Worm (Caenorhabditis elegans) whole organism, L2 larva: ENCODE data around the gene srj-38.
"Not testable (repeated sequence)": the region's sequence is repeated elsewhere in the genome, so short reads cannot be mapped to it uniquely, and the experiment has no call there.

Experiments used
- C34F6.9 ChIP-seq: fragments of 150-350 bp; optimal IDR thresholded peaks from 2 replicates; lab custom pipeline; 2014; ENCODE audit warnings: missing biosample characterization, missing genetic modification characterization
- F13H6.1 ChIP-seq: sonication (generic microtip); optimal IDR thresholded peaks from 2 replicates; lab custom pipeline; 2016; ENCODE audit warnings: missing genetic modification characterization, missing compliant biosample characterization
- R02D3.7 ChIP-seq: fragments of 150-350 bp; optimal IDR thresholded peaks from 2 replicates; lab custom pipeline; 2014; ENCODE audit warnings: missing biosample characterization, missing genetic modification characterization
- Y55F3AM.14 ChIP-seq: fragments of 200-800 bp; sonication (Bioruptor generic); optimal IDR thresholded peaks from 2 replicates; lab custom pipeline; 2018; ENCODE audit warnings: mild to moderate bottlenecking, missing genetic modification characterization, missing compliant biosample characterization
- alr-1 ChIP-seq: fragments of 150-350 bp; optimal IDR thresholded peaks from 2 replicates; lab custom pipeline; 2014; ENCODE audit warnings: missing biosample characterization, missing genetic modification characterization
- ama-1 ChIP-seq: fragments of 150-350 bp; optimal IDR thresholded peaks from 2 replicates; lab custom pipeline; 2018; ENCODE audit warnings: inconsistent platforms
- ceh-16 ChIP-seq: fragments of 150-350 bp; optimal IDR thresholded peaks from 2 replicates; lab custom pipeline; 2014; ENCODE audit warnings: missing biosample characterization, missing genetic modification characterization
- ceh-82 ChIP-seq: fragments of 150-350 bp; optimal IDR thresholded peaks from 2 replicates; lab custom pipeline; 2014; ENCODE audit warnings: missing biosample characterization, missing genetic modification characterization
- crh-2 ChIP-seq: sonication (generic microtip); optimal IDR thresholded peaks from 2 replicates; lab custom pipeline; 2017; ENCODE audit warnings: missing biosample characterization, missing genetic modification characterization
- dmd-4 ChIP-seq: sonication (generic microtip); optimal IDR thresholded peaks from 2 replicates; lab custom pipeline; 2017; ENCODE audit warnings: missing biosample characterization, missing genetic modification characterization
- egl-27 ChIP-seq: sonication (generic microtip); optimal IDR thresholded peaks from 3 replicates; lab custom pipeline; 2017; ENCODE audit warnings: missing biosample characterization, missing genetic modification reagents, missing genetic modification characterization
- elt-1 ChIP-seq: fragments of 150-350 bp; optimal IDR thresholded peaks from 2 replicates; lab custom pipeline; 2014; ENCODE audit warnings: missing biosample characterization, missing genetic modification characterization
- fos-1 ChIP-seq: fragments of 150-350 bp; optimal IDR thresholded peaks from 2 replicates; lab custom pipeline; 2014; ENCODE audit warnings: missing biosample characterization, missing genetic modification characterization
- gmeb-1 ChIP-seq: fragments of 150-350 bp; optimal IDR thresholded peaks from 2 replicates; lab custom pipeline; 2014; ENCODE audit warnings: missing biosample characterization, missing genetic modification characterization
- lin-11 ChIP-seq: fragments of 150-350 bp; sonication (generic microtip); optimal IDR thresholded peaks from 2 replicates; lab custom pipeline; 2014; ENCODE audit warnings: missing biosample characterization, missing genetic modification characterization, inconsistent platforms, mixed read lengths
- mab-5 ChIP-seq: fragments of 150-350 bp; optimal IDR thresholded peaks from 2 replicates; lab custom pipeline; 2014; ENCODE audit warnings: missing biosample characterization, missing genetic modification characterization
- mbf-1 ChIP-seq: sonication (generic microtip); optimal IDR thresholded peaks from 2 replicates; lab custom pipeline; 2017; ENCODE audit warnings: missing biosample characterization, missing genetic modification characterization
- mdl-1 ChIP-seq, 2 experiments: fragments of 150-350 bp in 1 of 2; sonication (generic microtip) in 1 of 2; optimal IDR thresholded peaks; 2 replicates each; lab custom pipeline; 2017; ENCODE audit warnings: missing biosample characterization in 2 of 2, missing genetic modification characterization in 2 of 2
- nhr-10 ChIP-seq: sonication (generic microtip); optimal IDR thresholded peaks from 2 replicates; lab custom pipeline; 2017; ENCODE audit warnings: missing biosample characterization, missing genetic modification characterization
- nhr-11 ChIP-seq: fragments of 150-350 bp; optimal IDR thresholded peaks from 2 replicates; lab custom pipeline; 2014; ENCODE audit warnings: missing biosample characterization, missing genetic modification characterization
- nhr-12 ChIP-seq: fragments of 150-350 bp; optimal IDR thresholded peaks from 2 replicates; lab custom pipeline; 2014; ENCODE audit warnings: missing biosample characterization, missing genetic modification characterization
- nhr-129 ChIP-seq: fragments of 150-350 bp; optimal IDR thresholded peaks from 2 replicates; lab custom pipeline; 2014; ENCODE audit warnings: missing biosample characterization, missing genetic modification characterization
- nhr-21 ChIP-seq: fragments of 150-350 bp; optimal IDR thresholded peaks from 2 replicates; lab custom pipeline; 2014; ENCODE audit warnings: missing biosample characterization, missing genetic modification characterization
- nhr-237 ChIP-seq: fragments of 150-350 bp; optimal IDR thresholded peaks from 2 replicates; lab custom pipeline; 2014; ENCODE audit warnings: missing biosample characterization, missing genetic modification characterization
- nhr-25 ChIP-seq: fragments of 150-350 bp; sonication (generic microtip); optimal IDR thresholded peaks from 3 replicates; lab custom pipeline; 2014; ENCODE audit warnings: missing biosample characterization, missing genetic modification characterization
- nhr-6 ChIP-seq: fragments of 150-350 bp; optimal IDR thresholded peaks from 2 replicates; lab custom pipeline; 2014; ENCODE audit warnings: missing biosample characterization, missing genetic modification characterization
- sem-4 ChIP-seq: fragments of 150-350 bp; optimal IDR thresholded peaks from 2 replicates; lab custom pipeline; 2014; ENCODE audit warnings: missing biosample characterization, missing genetic modification reagents, missing genetic modification characterization
- sma-3 ChIP-seq: sonication (generic microtip); optimal IDR thresholded peaks from 2 replicates; lab custom pipeline; 2016; ENCODE audit warnings: missing genetic modification reagents, missing genetic modification characterization, missing compliant biosample characterization
- sma-9 ChIP-seq, 2 experiments: fragments of 150-350 bp in 1 of 2; sonication (generic microtip) in 1 of 2; optimal IDR thresholded peaks; 2 replicates each; lab custom pipeline; 2014 to 2016; ENCODE audit warnings: missing genetic modification characterization in 2 of 2, mild to moderate bottlenecking in 1 of 2, missing biosample characterization in 1 of 2, missing compliant biosample characterization in 1 of 2, missing genetic modification reagents in 1 of 2, moderate library complexity in 1 of 2
- snpc-4 ChIP-seq: fragments of 150-350 bp; optimal IDR thresholded peaks from 2 replicates; lab custom pipeline; 2014; ENCODE audit warnings: missing biosample characterization, missing genetic modification characterization
- unc-39 ChIP-seq: fragments of 150-350 bp; optimal IDR thresholded peaks from 2 replicates; lab custom pipeline; 2014; ENCODE audit warnings: missing biosample characterization, missing genetic modification characterization
- unc-62 ChIP-seq: fragments of 150-350 bp; optimal IDR thresholded peaks from 2 replicates; lab custom pipeline; 2014; ENCODE audit warnings: missing biosample characterization, missing genetic modification reagents, missing genetic modification characterization
- zag-1 ChIP-seq: fragments of 150-350 bp; optimal IDR thresholded peaks from 2 replicates; lab custom pipeline; 2014; ENCODE audit warnings: missing biosample characterization, missing genetic modification characterization
- ztf-1 ChIP-seq: fragments of 200-800 bp; sonication (Bioruptor generic); conservative IDR thresholded peaks from 2 replicates; pipeline ENCODE4 v1.3.6; 2022; ENCODE audit warnings: missing genetic modification characterization, missing compliant biosample characterization
- ztf-11 ChIP-seq: sonication (generic microtip); optimal IDR thresholded peaks from 2 replicates; lab custom pipeline; 2017; ENCODE audit warnings: missing biosample characterization, missing genetic modification characterization

The srj-38 gene

DNA sequence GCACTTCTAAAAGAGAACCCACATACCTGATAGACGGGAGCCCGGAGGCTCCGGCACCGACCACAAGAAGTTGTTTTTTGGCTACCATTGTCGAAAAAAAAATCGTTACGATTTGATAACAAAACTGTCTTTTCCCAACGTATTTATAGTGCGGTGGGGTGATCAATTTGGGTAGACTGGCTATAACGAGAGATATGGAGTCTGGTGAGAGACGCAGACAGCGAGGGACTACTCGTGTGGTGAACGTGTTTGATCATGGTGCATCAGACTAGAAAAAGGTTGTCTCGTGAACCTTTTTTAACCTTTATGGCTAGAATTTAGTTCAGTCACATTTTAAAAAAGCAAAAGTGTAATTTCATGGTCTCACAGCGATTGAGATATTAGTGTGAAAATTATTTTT is 19.2 kb upstream of the srj-38 start, which contains the start of gene fmo-5:
TSS of gene fmo-5 (minus strand) at position 206 of the 400 bp plus-strand sequence.
- TF ChIP-seq nhr-10 (no peak), zag-1 (tag; lab: Kevin White, UChicago) (no peak), nhr-6 (tag; lab: Kevin White, UChicago) (no peak), crh-2 (tag; lab: Kevin White, UChicago) (peak; percentile 71), ceh-82 (no peak), ztf-11 (tag; lab: Kevin White, UChicago) (no peak), nhr-21 (tag; lab: Kevin White, UChicago) (peak; percentile 57), C34F6.9 (tag; lab: Kevin White, UChicago) (no peak), snpc-4 (tag; lab: Kevin White, UChicago) (no peak), F13H6.1 (tag; lab: Kevin White, UChicago) (peak; percentile 30), alr-1 (tag; lab: Kevin White, UChicago) (no peak), nhr-12 (tag; lab: Kevin White, UChicago) (no peak), nhr-237 (tag; lab: Kevin White, UChicago) (no peak), sma-9 (GFP tag; optimal IDR thresholded peaks at IDR 0.05; lab: Kevin White, UChicago) (peak; percentile 69), sma-9 (tag; optimal IDR thresholded peaks at IDR 0.05; lab: Kevin White, UChicago) (no peak), sem-4 (no peak), nhr-129 (peak; percentile 27), unc-62 (GFP tag; lab: Kevin White, UChicago) (no peak), gmeb-1 (tag; lab: Kevin White, UChicago) (peak; percentile 62), egl-27 (tag; lab: Kevin White, UChicago) (no peak), mbf-1 (no peak), sma-3 (GFP tag; lab: Kevin White, UChicago) (peak; percentile 40), mdl-1 (tag; optimal IDR thresholded peaks at IDR 0.05; lab: Kevin White, UChicago) (peak; percentile 38 to 56), fos-1 (peak; percentile 12), nhr-25 (tag; lab: Kevin White, UChicago) (peak; percentile 62), nhr-11 (tag; lab: Kevin White, UChicago) (no peak), mab-5 (tag; lab: Kevin White, UChicago) (no peak)

DNA sequence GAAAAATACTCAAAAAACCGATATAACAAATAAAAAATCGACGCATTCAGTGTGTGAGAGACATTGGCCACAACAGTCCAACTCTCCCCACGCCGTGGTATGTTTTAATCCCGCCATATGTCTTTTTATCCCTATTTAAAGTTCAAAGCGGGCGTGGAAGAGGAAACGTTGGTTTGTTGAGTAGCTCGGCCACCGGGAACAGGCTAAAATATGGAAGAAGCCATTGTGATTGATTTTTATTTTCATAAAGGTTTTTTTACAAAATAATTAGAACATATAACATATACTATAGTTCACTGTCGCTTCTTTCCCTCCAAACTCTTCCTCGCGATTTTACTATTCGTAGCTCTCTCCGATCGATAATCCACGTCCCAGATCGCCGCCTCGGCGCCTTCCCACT is 14.9 kb upstream of the srj-38 start, which contains the start of gene nas-32:
TSS of gene nas-32 (minus strand) at position 101 of the 400 bp plus-strand sequence.
- no peak for TF ChIP-seq nhr-11 (tag; lab: Kevin White, UChicago)
- TF ChIP-seq snpc-4 (tag; lab: Kevin White, UChicago), result no peak
- no peak for TF ChIP-seq crh-2 (tag; lab: Kevin White, UChicago)

DNA sequence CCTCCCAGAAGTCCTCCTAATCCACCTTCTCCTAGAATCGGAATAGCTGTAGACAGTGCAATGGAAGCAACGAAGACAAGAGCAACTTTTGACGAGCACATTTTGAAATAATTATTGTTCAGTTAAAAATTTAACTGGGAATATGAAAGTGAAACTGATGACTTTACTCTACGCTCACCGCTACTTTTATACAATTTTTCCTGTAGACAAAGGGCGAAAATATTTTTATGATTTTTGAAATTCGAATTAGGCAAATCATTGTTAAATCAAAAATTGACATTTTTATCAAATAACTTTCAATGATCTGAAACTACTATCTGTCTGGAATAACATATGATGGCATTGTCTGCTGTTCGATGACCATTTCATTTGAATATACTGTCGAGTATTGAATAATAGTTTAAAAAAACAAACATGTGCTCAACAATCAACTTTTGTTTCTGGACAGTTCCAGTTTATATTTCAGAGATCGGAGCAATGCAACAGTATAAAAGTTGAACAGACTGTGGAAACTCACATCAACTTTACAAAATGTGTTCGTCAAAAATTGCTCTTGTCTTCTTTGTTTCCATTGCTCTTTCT is 9.3 kb upstream of the srj-38 start, which contains the start of the genes srlf-23 and srlf-20:
TSS of gene srlf-23 (minus strand) at position 101 of the 582 bp plus-strand sequence.
TSS of gene srlf-20 (plus strand) at position 532 of the 582 bp plus-strand sequence.
- TF ChIP-seq lin-11 (tag; lab: Kevin White, UChicago) (no peak), alr-1 (tag; lab: Kevin White, UChicago) (no peak), ama-1 (no peak), Y55F3AM.14 (no peak), elt-1 (tag; lab: Kevin White, UChicago) (no peak), ceh-82 (no peak), mbf-1 (no peak), nhr-237 (tag; lab: Kevin White, UChicago) (no peak), C34F6.9 (tag; lab: Kevin White, UChicago) (no peak), F13H6.1 (tag; lab: Kevin White, UChicago) (no peak), mdl-1 (tag; optimal IDR thresholded peaks at IDR 0.05; lab: Kevin White, UChicago) (no peak)
- TF ChIP-seq, all 48 proteins: peak for 0

DNA sequence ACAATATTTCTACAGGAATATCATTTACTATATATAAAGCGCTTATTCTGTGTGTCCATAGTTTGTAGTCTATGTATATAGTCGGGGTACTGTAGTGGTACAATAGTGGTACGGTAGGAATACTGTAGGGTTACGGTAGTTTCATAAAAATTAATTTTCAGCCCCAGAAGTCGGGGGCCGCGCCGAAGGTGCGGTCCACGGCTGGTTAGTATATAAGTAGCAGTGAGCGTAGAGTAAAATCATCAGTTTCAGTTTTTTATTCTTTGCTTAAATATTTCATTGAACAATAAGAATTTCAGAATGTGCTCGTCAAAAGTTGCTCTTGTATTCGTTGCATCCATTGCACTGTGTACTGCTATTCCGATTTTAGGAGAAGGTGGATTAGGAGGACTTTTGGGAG is 6.6 kb upstream of the srj-38 start, which contains the start of gene srlf-22:
TSS of gene srlf-22 (plus strand) at position 301 of the 400 bp plus-strand sequence.
- not testable (repeated sequence) for TF ChIP-seq ceh-16; sem-4; C34F6.9 (tag; lab: Kevin White, UChicago)

DNA sequence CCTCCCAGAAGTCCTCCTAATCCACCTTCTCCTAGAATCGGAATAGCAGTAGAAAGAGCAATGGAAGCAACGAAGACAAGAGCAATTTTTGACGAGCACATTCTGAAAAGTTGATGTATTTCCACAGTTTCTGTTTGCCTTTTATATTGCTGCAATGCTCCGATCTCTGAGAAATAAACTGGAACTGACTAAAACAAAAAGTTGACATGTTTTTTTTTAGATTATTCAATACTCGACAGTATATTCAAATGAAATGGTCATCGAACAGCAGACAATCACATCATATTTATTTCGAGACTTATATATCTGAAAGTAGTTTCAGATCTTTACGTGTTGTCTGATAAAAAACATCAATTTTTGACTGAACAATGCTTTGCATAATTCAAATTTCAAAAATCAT is 6.2 kb upstream of the srj-38 start, which contains the start of gene srlf-21:
TSS of gene srlf-21 (minus strand) at position 101 of the 400 bp plus-strand sequence.
- no peak for TF ChIP-seq ama-1
- TF ChIP-seq nhr-12 (tag; lab: Kevin White, UChicago), result no peak
- no peak for TF ChIP-seq unc-62 (GFP tag; lab: Kevin White, UChicago)
- TF ChIP-seq fos-1, result no peak
- no peak for TF ChIP-seq mbf-1
- TF ChIP-seq sem-4, result no peak
- no peak for TF ChIP-seq nhr-6 (tag; lab: Kevin White, UChicago)
- no peak for TF ChIP-seq ceh-16
- TF ChIP-seq mdl-1 (tag; optimal IDR thresholded peaks at IDR 0.05; lab: Kevin White, UChicago), result no peak
- TF ChIP-seq unc-39 (tag; lab: Kevin White, UChicago), result no peak
- no peak for TF ChIP-seq R02D3.7
- TF ChIP-seq zag-1 (tag; lab: Kevin White, UChicago), result no peak
- TF ChIP-seq nhr-11 (tag; lab: Kevin White, UChicago), result no peak
- TF ChIP-seq nhr-21 (tag; lab: Kevin White, UChicago), result no peak
- no peak for TF ChIP-seq dmd-4 (tag; lab: Kevin White, UChicago)
- TF ChIP-seq ztf-1 (GFP tag; lab: Robert Waterston, UW), result no peak
- no peak for TF ChIP-seq F13H6.1 (tag; lab: Kevin White, UChicago)
- no peak for TF ChIP-seq lin-11 (tag; lab: Kevin White, UChicago)
